Fruit fly (Drosophila melanogaster) whole organism, embryonic: Measurements from ENCODE around the gene Obp28a.

Experiments used
- Ada2b ChIP-seq: fragments of 200-800 bp; sonication (Bioruptor generic); IDR thresholded peaks from 2 replicates; pipeline ENCODE4 v1.3.6; 2022; ENCODE audit warnings: missing biosample characterization, missing genetic modification characterization
- Atf3 ChIP-seq: fragments of 200-800 bp; sonication (Bioruptor generic); optimal IDR thresholded peaks from 3 replicates; lab custom pipeline; 2016; ENCODE audit warnings: missing biosample characterization, missing genetic modification characterization
- BEAF-32 ChIP-seq: fragments of 200-800 bp; sonication (Bioruptor generic); optimal IDR thresholded peaks from 3 replicates; lab custom pipeline; 2017; ENCODE audit warnings: missing biosample characterization, missing genetic modification characterization, mild to moderate bottlenecking, moderate library complexity, missing genetic modification reagents
- CG10267 ChIP-seq: fragments of 200-800 bp; sonication (Bioruptor generic); optimal IDR thresholded peaks from 2 replicates; lab custom pipeline; 2018; ENCODE audit warnings: missing biosample characterization, mild to moderate bottlenecking, missing genetic modification characterization, moderate library complexity
- CG10431 ChIP-seq: fragments of 200-800 bp; sonication (Bioruptor generic); optimal IDR thresholded peaks from 3 replicates; lab custom pipeline; 2018; ENCODE audit warnings: missing biosample characterization, mild to moderate bottlenecking, missing genetic modification characterization
- CG13287 ChIP-seq: fragments of 200-800 bp; sonication (Bioruptor generic); IDR thresholded peaks from 2 replicates; pipeline ENCODE4 v1.3.6; 2022; ENCODE audit warnings: missing biosample characterization, missing genetic modification characterization; ENCODE audit not compliant: partially characterized antibody
- CG14860 ChIP-seq: fragments of 200-800 bp; sonication (Bioruptor generic); IDR thresholded peaks from 3 replicates; pipeline ENCODE4 v1.3.6; 2022; ENCODE audit warnings: missing biosample characterization, missing genetic modification characterization; ENCODE audit not compliant: partially characterized antibody
- CG14965 ChIP-seq: fragments of 200-800 bp; sonication (Bioruptor generic); optimal IDR thresholded peaks from 2 replicates; lab custom pipeline; 2016; ENCODE audit warnings: missing biosample characterization, missing genetic modification characterization, borderline replicate concordance
- CG2116 ChIP-seq: fragments of 200-800 bp; sonication (Bioruptor generic); optimal IDR thresholded peaks from 3 replicates; lab custom pipeline; 2018; ENCODE audit warnings: missing biosample characterization, mild to moderate bottlenecking, missing genetic modification characterization
- CG31441 ChIP-seq: fragments of 200-800 bp; sonication (Bioruptor generic); IDR thresholded peaks from 2 replicates; pipeline ENCODE4 v1.3.6; 2022; ENCODE audit warnings: missing biosample characterization, missing genetic modification characterization
- CG3407 ChIP-seq: fragments of 200-800 bp; sonication (Bioruptor generic); optimal IDR thresholded peaks from 2 replicates; lab custom pipeline; 2018; ENCODE audit warnings: missing biosample characterization, mild to moderate bottlenecking, missing genetic modification characterization
- CG3726 ChIP-seq: fragments of 200-800 bp; sonication (Bioruptor generic); IDR thresholded peaks from 3 replicates; pipeline ENCODE4, ENCODE4 v1.3.6; 2022; ENCODE audit warnings: missing biosample characterization, missing genetic modification characterization
- CG3838 ChIP-seq: fragments of 200-800 bp; sonication (Bioruptor generic); optimal IDR thresholded peaks from 3 replicates; lab custom pipeline; 2016; ENCODE audit warnings: missing biosample characterization, missing genetic modification characterization
- CG4360 ChIP-seq: fragments of 200-800 bp; sonication (Bioruptor generic); IDR thresholded peaks from 2 replicates; pipeline ENCODE4 v1.3.6; 2022; ENCODE audit warnings: missing biosample characterization, missing genetic modification characterization
- CG6813 ChIP-seq: fragments of 200-800 bp; sonication (Bioruptor generic); optimal IDR thresholded peaks from 2 replicates; lab custom pipeline; 2017; ENCODE audit warnings: missing biosample characterization, missing genetic modification characterization, mild to moderate bottlenecking, moderate library complexity, missing genetic modification reagents
- CG7372 ChIP-seq: fragments of 200-800 bp; sonication (Bioruptor generic); IDR thresholded peaks from 2 replicates; pipeline ENCODE4 v1.3.6; 2022; ENCODE audit warnings: missing biosample characterization, missing genetic modification characterization
- CG7745 ChIP-seq: fragments of 200-800 bp; sonication (Bioruptor generic); optimal IDR thresholded peaks from 2 replicates; lab custom pipeline; 2018; ENCODE audit warnings: missing biosample characterization, mild to moderate bottlenecking, missing genetic modification characterization, moderate library complexity
- CG9797 ChIP-seq: fragments of 200-800 bp; sonication (Bioruptor generic); optimal IDR thresholded peaks from 3 replicates; lab custom pipeline; 2018; ENCODE audit warnings: missing biosample characterization, mild to moderate bottlenecking, missing genetic modification characterization
- CG9876 ChIP-seq: fragments of 200-800 bp; sonication (Bioruptor generic); optimal IDR thresholded peaks from 2 replicates; lab custom pipeline; 2016; ENCODE audit warnings: missing biosample characterization, missing genetic modification characterization
- Deaf1 ChIP-seq: fragments of 200-800 bp; optimal IDR thresholded peaks from 3 replicates; lab custom pipeline; 2019; ENCODE audit warnings: missing biosample characterization, mild to moderate bottlenecking, missing genetic modification characterization, moderate library complexity
- Dref ChIP-seq: fragments of 200-800 bp; sonication (Bioruptor generic); IDR thresholded peaks from 2 replicates; pipeline ENCODE4 v1.3.6; 2022; ENCODE audit warnings: missing biosample characterization, missing genetic modification characterization
- E2f2 ChIP-seq: fragments of 200-800 bp; sonication (Bioruptor generic); IDR thresholded peaks from 2 replicates; pipeline ENCODE4 v1.3.6; 2022; ENCODE audit warnings: missing biosample characterization, missing genetic modification characterization
- Elba2 ChIP-seq: fragments of 200-800 bp; sonication (Bioruptor generic); optimal IDR thresholded peaks from 3 replicates; lab custom pipeline; 2016; ENCODE audit warnings: missing biosample characterization, missing genetic modification characterization
- Ets65A ChIP-seq: fragments of 200-800 bp; sonication (Bioruptor generic); peaks from one replicate; lab custom pipeline; 2016; ENCODE audit warnings: missing biosample characterization, missing genetic modification characterization
- H2.0 ChIP-seq: fragments of 200-800 bp; sonication (Bioruptor generic); IDR thresholded peaks from 2 replicates; pipeline ENCODE4 v1.3.6; 2022; ENCODE audit warnings: missing biosample characterization, missing genetic modification characterization
- Hr51 ChIP-seq, 2 experiments: fragments of 200-800 bp; sonication (Bioruptor generic); optimal IDR thresholded peaks; 2 replicates in 1 of 2; 3 replicates in 1 of 2; lab custom pipeline; 2016 to 2018; ENCODE audit warnings: missing biosample characterization in 2 of 2, missing genetic modification characterization in 2 of 2, mild to moderate bottlenecking in 1 of 2, moderate library complexity in 1 of 2
- Hr78 ChIP-seq, 2 experiments: fragments of 200-800 bp in 1 of 2; fragments of >200 bp in 1 of 2; sonication (Bioruptor generic) in 1 of 2; optimal IDR thresholded peaks; 2 replicates each; lab custom pipeline; 2017 to 2019; ENCODE audit warnings: missing biosample characterization in 2 of 2, missing genetic modification characterization in 2 of 2, mild to moderate bottlenecking in 1 of 2, moderate library complexity in 1 of 2
- Lim3 ChIP-seq: fragments of 200-800 bp; sonication (Bioruptor generic); IDR thresholded peaks from 2 replicates; pipeline ENCODE4 v1.3.6; 2022; ENCODE audit warnings: missing biosample characterization, missing genetic modification characterization
- Max ChIP-seq: fragments of 200-800 bp; sonication (Bioruptor generic); optimal IDR thresholded peaks from 2 replicates; lab custom pipeline; 2016; ENCODE audit warnings: missing biosample characterization, mild to moderate bottlenecking, missing genetic modification characterization
- Med ChIP-seq: fragments of 200-800 bp; sonication (Bioruptor generic); peaks from one replicate; lab custom pipeline; 2016; ENCODE audit warnings: missing biosample characterization, missing genetic modification characterization, mild to moderate bottlenecking, inconsistent platforms, moderate library complexity
- NC2β ChIP-seq: fragments of 200-800 bp; sonication (Bioruptor generic); optimal IDR thresholded peaks from 2 replicates; lab custom pipeline; 2016; ENCODE audit warnings: missing biosample characterization, missing genetic modification characterization
- Nf-YA ChIP-seq: fragments of 200-800 bp; sonication (Bioruptor generic); IDR thresholded peaks from 2 replicates; pipeline ENCODE4 v1.3.6; 2022; ENCODE audit warnings: missing biosample characterization, missing genetic modification characterization
- Six4 ChIP-seq: fragments of 200-800 bp; sonication (Bioruptor generic); optimal IDR thresholded peaks from 2 replicates; lab custom pipeline; 2016; ENCODE audit warnings: missing biosample characterization, missing genetic modification characterization
- ash1 ChIP-seq: fragments of 200-800 bp; sonication (Bioruptor generic); optimal IDR thresholded peaks from 2 replicates; lab custom pipeline; 2018; ENCODE audit warnings: missing biosample characterization, mild to moderate bottlenecking, missing genetic modification characterization
- dmrt11E ChIP-seq: fragments of 200-800 bp; sonication (Bioruptor generic); optimal IDR thresholded peaks from 3 replicates; lab custom pipeline; 2018; ENCODE audit warnings: missing biosample characterization, mild to moderate bottlenecking, missing genetic modification characterization, moderate library complexity
- hkb ChIP-seq, 2 experiments: fragments of 200-800 bp in 1 of 2; fragments of >200 bp in 1 of 2; sonication (Bioruptor generic) in 1 of 2; IDR thresholded peaks in 1 of 2; optimal IDR thresholded peaks in 1 of 2; 2 replicates each; pipeline versions ENCODE4 v1.3.6 to Lab custom; 2017 to 2022; ENCODE audit warnings: missing biosample characterization in 1 of 2, missing genetic modification characterization in 1 of 2
- kah ChIP-seq: fragments of 200-800 bp; sonication (Bioruptor generic); optimal IDR thresholded peaks from 2 replicates; lab custom pipeline; 2018; ENCODE audit warnings: missing biosample characterization, mild to moderate bottlenecking, missing genetic modification characterization
- mirr ChIP-seq: fragments of 200-800 bp; sonication (Bioruptor generic); optimal IDR thresholded peaks from 3 replicates; lab custom pipeline; 2018; ENCODE audit warnings: missing biosample characterization, mild to moderate bottlenecking, missing genetic modification characterization
- p53 ChIP-seq: fragments of 200-800 bp; sonication (Bioruptor generic); optimal IDR thresholded peaks from 2 replicates; lab custom pipeline; 2016; ENCODE audit warnings: missing biosample characterization, missing genetic modification characterization
- pan ChIP-seq, 4 experiments: fragments of >200 bp in 3 of 4; fragments of 200-800 bp in 1 of 4; sonication (Bioruptor generic) in 1 of 4; optimal IDR thresholded peaks in 3 of 4; IDR thresholded peaks in 1 of 4; 2 replicates each; pipeline versions ENCODE4 v1.3.6 to Lab custom; 2017 to 2022; ENCODE audit warnings: missing biosample characterization in 2 of 4, missing genetic modification characterization in 2 of 4, mixed read lengths in 1 of 4
- ranshi ChIP-seq: fragments of 200-800 bp; sonication (Bioruptor generic); IDR thresholded peaks from 2 replicates; pipeline ENCODE4 v1.3.6; 2022; ENCODE audit warnings: missing biosample characterization, missing genetic modification characterization
- sima ChIP-seq: fragments of 200-800 bp; sonication (Bioruptor generic); optimal IDR thresholded peaks from 2 replicates; lab custom pipeline; 2016; ENCODE audit warnings: missing biosample characterization, missing genetic modification characterization
- so ChIP-seq: fragments of 200-800 bp; sonication (Bioruptor generic); IDR thresholded peaks from 3 replicates; pipeline ENCODE4 v1.3.6; 2022; ENCODE audit warnings: missing biosample characterization, missing genetic modification characterization
- sqz ChIP-seq: fragments of 200-800 bp; sonication (Bioruptor generic); optimal IDR thresholded peaks from 3 replicates; lab custom pipeline; 2018; ENCODE audit warnings: missing biosample characterization, mild to moderate bottlenecking, missing genetic modification characterization
- sr ChIP-seq: fragments of 200-800 bp; sonication (Bioruptor generic); IDR thresholded peaks from 3 replicates; pipeline ENCODE4 v1.3.6; 2022; ENCODE audit warnings: missing biosample characterization, missing genetic modification characterization
- toy ChIP-seq: fragments of 200-800 bp; sonication (Bioruptor generic); IDR thresholded peaks from 2 replicates; pipeline ENCODE4 v1.3.6; 2022; ENCODE audit warnings: missing biosample characterization, missing genetic modification characterization
- tx ChIP-seq: fragments of 200-800 bp; sonication (Bioruptor generic); optimal IDR thresholded peaks from 2 replicates; lab custom pipeline; 2016; ENCODE audit warnings: missing biosample characterization, missing genetic modification characterization
- wek ChIP-seq: fragments of 200-800 bp; sonication (Bioruptor generic); optimal IDR thresholded peaks from 3 replicates; lab custom pipeline; 2018; ENCODE audit warnings: missing biosample characterization, mild to moderate bottlenecking, missing genetic modification characterization, moderate library complexity

Obp28a gene

DNA sequence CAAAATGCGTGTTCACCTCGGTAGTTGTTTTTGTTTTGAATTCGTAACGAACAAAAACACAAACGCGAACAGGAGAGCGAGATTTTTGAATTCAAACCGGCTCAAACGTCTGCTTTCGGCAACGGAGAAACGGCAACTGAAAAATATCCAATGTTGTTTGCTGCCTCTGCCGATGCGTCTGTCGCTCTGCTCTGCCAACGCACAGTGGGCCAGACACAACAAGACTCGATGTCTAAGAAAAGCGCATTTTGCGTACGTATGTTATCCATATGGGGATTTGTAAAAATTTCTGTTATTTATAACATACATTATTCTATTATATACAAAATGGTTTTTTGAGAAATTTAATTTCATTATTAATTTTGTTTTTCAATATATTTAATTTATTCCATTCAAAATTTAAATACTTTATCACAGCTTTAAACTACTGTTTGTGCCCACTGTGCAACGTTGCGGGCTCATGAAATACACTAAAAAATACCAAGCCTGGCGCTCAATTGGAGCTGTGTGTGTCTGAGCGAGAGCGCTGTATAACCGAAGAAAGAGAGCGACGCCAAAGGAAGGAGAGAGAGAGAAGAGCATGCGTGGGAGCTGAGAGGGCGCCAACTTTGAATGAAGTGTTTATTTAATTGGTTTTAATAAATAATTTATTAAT, 33.4 kb upstream of the Obp28a start (continued):
- TF ChIP-seq Med (GFP tag; lab: Kevin White, UChicago) (peak; percentile 96), E2f2 (GFP tag; lab: Robert Waterston, UW) (peak; percentile 86; the same call in 1 of the 2 replicates), tx (GFP tag; lab: Kevin White, UChicago) (peak; percentile 75), toy (peak; percentile 92), so (GFP tag; lab: Robert Waterston, UW) (peak; percentile 98), wek (GFP tag; lab: Kevin White, UChicago) (peak; percentile 90), CG2116 (GFP tag; lab: Kevin White, UChicago) (peak; percentile 89), BEAF-32 (GFP tag; lab: Kevin White, UChicago) (peak; percentile 29), CG3726 (GFP tag; lab: Robert Waterston, UW) (peak; percentile 94), Lim3 (peak; percentile 87), hkb (optimal IDR thresholded peaks at IDR 0.05; lab: Kevin White, UChicago) (no peak), hkb (GFP tag; IDR thresholded peaks at IDR 0.05; lab: Robert Waterston, UW) (peak; percentile 98), ranshi (peak; percentile 97), sima (GFP tag; lab: Kevin White, UChicago) (peak; percentile 59), Six4 (GFP tag; lab: Kevin White, UChicago) (peak; percentile 98), CG14965 (no peak), p53 (GFP tag; lab: Kevin White, UChicago) (no peak), H2.0 (peak; percentile 95), pan (optimal IDR thresholded peaks at IDR 0.05; lab: Kevin White, UChicago) (no peak), pan (GFP tag; optimal IDR thresholded peaks at IDR 0.05 in 1 of 2, IDR thresholded peaks at IDR 0.05 in 1 of 2) (peak in 1 of 2 experiments; percentile 98), Atf3 (peak; percentile 78), dmrt11E (tag; lab: Kevin White, UChicago) (peak; percentile 99), CG4360 (GFP tag; lab: Robert Waterston, UW) (peak; percentile 63), Ets65A (GFP tag; lab: Kevin White, UChicago) (peak; percentile 98), Hr78 (GFP tag; optimal IDR thresholded peaks at IDR 0.05; lab: Kevin White, UChicago) (peak in 1 of 2 experiments; percentile 93), mirr (GFP tag; lab: Kevin White, UChicago) (peak; percentile 91), CG9876 (peak; percentile 63), CG7745 (tag; lab: Kevin White, UChicago) (peak; percentile 83), ash1 (GFP tag; lab: Kevin White, UChicago) (no peak), kah (GFP tag; lab: Kevin White, UChicago) (peak; percentile 96), sr (GFP tag; lab: Robert Waterston, UW) (peak; percentile 89), CG7372 (GFP tag; lab: Robert Waterston, UW) (peak; percentile 98), Elba2 (peak; percentile 89), CG6813 (peak; percentile 98), CG9797 (peak; percentile 83), CG14860 (GFP tag; lab: Robert Waterston, UW) (peak; percentile 69; the same call in 2 of the 3 replicates), Dref (GFP tag; lab: Robert Waterston, UW) (no peak), Max (GFP tag; lab: Kevin White, UChicago) (peak; percentile 98), Deaf1 (tag; lab: Kevin White, UChicago) (peak; percentile 89), Ada2b (GFP tag; lab: Robert Waterston, UW) (peak; percentile 96), sqz (GFP tag; lab: Kevin White, UChicago) (peak; percentile 99), CG3838 (GFP tag; lab: Kevin White, UChicago) (peak; percentile 89), CG13287 (peak; percentile 65), NC2β (GFP tag; lab: Kevin White, UChicago) (peak; percentile 70), CG10267 (tag; lab: Kevin White, UChicago) (peak; percentile 97), Nf-YA (GFP tag; lab: Robert Waterston, UW) (peak; percentile 93), CG3407 (peak; percentile 97), Hr51 (GFP tag; optimal IDR thresholded peaks at IDR 0.05; lab: Kevin White, UChicago) (peak; percentile 93 to 99), CG31441 (peak; percentile 100), CG10431 (GFP tag; lab: Kevin White, UChicago) (peak; percentile 97)
